Worm (Caenorhabditis elegans) whole organism, L3 larva: ENCODE measurements around the gene T02B11.8.

Experiments
- elt-2 ChIP-seq: sonication (generic microtip); optimal IDR thresholded peaks from 2 replicates; lab custom pipeline; 2016; ENCODE audit warnings: missing genetic modification reagents, mild to moderate bottlenecking, missing genetic modification characterization, missing compliant biosample characterization
- fos-1 ChIP-seq: fragments of 150-350 bp; optimal IDR thresholded peaks from 2 replicates; lab custom pipeline; 2014; ENCODE audit warnings: missing biosample characterization, missing genetic modification characterization
- nhr-77 ChIP-seq: fragments of 150-350 bp; optimal IDR thresholded peaks from 2 replicates; lab custom pipeline; 2014; ENCODE audit warnings: missing biosample characterization, missing genetic modification characterization
- ztf-11 ChIP-seq: fragments of 150-350 bp; optimal IDR thresholded peaks from 2 replicates; lab custom pipeline; 2014; ENCODE audit warnings: missing biosample characterization, missing genetic modification characterization

- no peak for TF ChIP-seq ztf-11 (tag; lab: Kevin White, UChicago)
- no peak for TF ChIP-seq nhr-77 (tag; lab: Kevin White, UChicago)
- TF ChIP-seq fos-1 (tag; lab: Kevin White, UChicago), result no peak
- TF ChIP-seq elt-2 (tag; lab: Kevin White, UChicago), result no peak
These were observed 704 bp upstream of the T02B11.8 start, which contains the start of gene srg-53 for ce11 chrV:879171-879570.
